Worm (Caenorhabditis elegans) whole organism, late embryonic: ENCODE results near the gene sftd-3.
A peak's percentile ranks its signal among the peaks of the same experiment; 100 is the strongest.

ENCODE experiments used
- C08G9.2 ChIP-seq: sonication (generic microtip); optimal IDR thresholded peaks from 2 replicates; lab custom pipeline; 2016; ENCODE audit warnings: mild to moderate bottlenecking, missing genetic modification characterization, moderate library complexity, missing compliant biosample characterization
- C38D4.7 ChIP-seq: fragments of 200-800 bp; sonication (Bioruptor generic); optimal IDR thresholded peaks from 2 replicates; lab custom pipeline; 2018; ENCODE audit warnings: mild to moderate bottlenecking, missing genetic modification characterization, moderate library complexity, missing compliant biosample characterization
- K02D7.2 ChIP-seq: sonication (generic microtip); optimal IDR thresholded peaks from 2 replicates; lab custom pipeline; 2017; ENCODE audit warnings: mild to moderate bottlenecking, missing genetic modification characterization, missing compliant biosample characterization
- T23F11.4 ChIP-seq: fragments of 200-800 bp; sonication (Bioruptor generic); optimal IDR thresholded peaks from 2 replicates; lab custom pipeline; 2018; ENCODE audit warnings: mild to moderate bottlenecking, missing genetic modification characterization, missing compliant biosample characterization
- ahr-1 ChIP-seq: sonication (generic microtip); optimal IDR thresholded peaks from 2 replicates; lab custom pipeline; 2016; ENCODE audit warnings: missing genetic modification characterization, missing compliant biosample characterization
- ama-1 ChIP-seq: fragments of 150-350 bp; optimal IDR thresholded peaks from 2 replicates; lab custom pipeline; 2014
- ceh-14 ChIP-seq: sonication (generic microtip); optimal IDR thresholded peaks from 2 replicates; lab custom pipeline; 2016; ENCODE audit warnings: missing genotype, missing genetic modification characterization, missing compliant biosample characterization
- ceh-18 ChIP-seq: sonication (generic microtip); optimal IDR thresholded peaks from 2 replicates; lab custom pipeline; 2016; ENCODE audit warnings: missing genetic modification characterization, missing compliant biosample characterization
- ceh-19 ChIP-seq: fragments of 200-800 bp; sonication (Bioruptor generic); optimal IDR thresholded peaks from 2 replicates; lab custom pipeline; 2018; ENCODE audit warnings: mild to moderate bottlenecking, missing genetic modification characterization, missing compliant biosample characterization
- ceh-2 ChIP-seq: sonication (generic microtip); optimal IDR thresholded peaks from 2 replicates; lab custom pipeline; 2016; ENCODE audit warnings: missing genotype, missing genetic modification characterization, missing compliant biosample characterization
- ceh-22 ChIP-seq: sonication (generic microtip); optimal IDR thresholded peaks from 2 replicates; lab custom pipeline; 2017; ENCODE audit warnings: missing biosample characterization, missing genetic modification characterization
- ceh-24 ChIP-seq: sonication (generic microtip); optimal IDR thresholded peaks from 2 replicates; lab custom pipeline; 2016; ENCODE audit warnings: mild to moderate bottlenecking, missing genetic modification characterization, missing compliant biosample characterization
- ceh-30 ChIP-seq: fragments of 150-350 bp; optimal IDR thresholded peaks from 2 replicates; lab custom pipeline; 2014; ENCODE audit warnings: missing biosample characterization, missing genetic modification characterization
- ceh-34 ChIP-seq: sonication (generic microtip); optimal IDR thresholded peaks from 2 replicates; lab custom pipeline; 2016; ENCODE audit warnings: mild to moderate bottlenecking, missing genetic modification characterization, missing compliant biosample characterization
- ceh-45 ChIP-seq: fragments of 200-800 bp; sonication (Bioruptor generic); IDR thresholded peaks from 2 replicates; pipeline ENCODE4 v1.3.6; 2022; ENCODE audit warnings: missing genetic modification reagents, missing genetic modification characterization, missing compliant biosample characterization
- ceh-48 ChIP-seq: sonication (generic microtip); optimal IDR thresholded peaks from 2 replicates; lab custom pipeline; 2016; ENCODE audit warnings: missing genetic modification characterization, inconsistent platforms, missing compliant biosample characterization
- ceh-9 ChIP-seq: sonication (generic microtip); optimal IDR thresholded peaks from 2 replicates; lab custom pipeline; 2016; ENCODE audit warnings: mild to moderate bottlenecking, missing genetic modification characterization, inconsistent platforms, missing compliant biosample characterization
- che-1 ChIP-seq: sonication (generic microtip); optimal IDR thresholded peaks from 2 replicates; lab custom pipeline; 2016; ENCODE audit warnings: mild to moderate bottlenecking, missing genetic modification characterization, missing compliant biosample characterization
- dmd-4 ChIP-seq: sonication (generic microtip); optimal IDR thresholded peaks from 2 replicates; lab custom pipeline; 2016; ENCODE audit warnings: borderline replicate concordance, missing genetic modification characterization, missing compliant biosample characterization
- dve-1 ChIP-seq: sonication (generic microtip); optimal IDR thresholded peaks from 2 replicates; lab custom pipeline; 2017; ENCODE audit warnings: antibody characterized with exemption, mild to moderate bottlenecking, missing genetic modification characterization, missing compliant biosample characterization
- elt-2 ChIP-seq: sonication (generic microtip); optimal IDR thresholded peaks from 2 replicates; lab custom pipeline; 2016; ENCODE audit warnings: missing genetic modification reagents, missing genetic modification characterization, missing compliant biosample characterization
- elt-4 ChIP-seq: sonication (generic microtip); optimal IDR thresholded peaks from 2 replicates; lab custom pipeline; 2016; ENCODE audit warnings: missing genetic modification characterization, missing compliant biosample characterization
- ets-4 ChIP-seq: sonication (generic microtip); optimal IDR thresholded peaks from 2 replicates; lab custom pipeline; 2016; ENCODE audit warnings: missing genetic modification characterization, missing compliant biosample characterization
- eyg-1 ChIP-seq: sonication (generic microtip); optimal IDR thresholded peaks from 2 replicates; lab custom pipeline; 2016; ENCODE audit warnings: missing genotype, missing genetic modification characterization, missing compliant biosample characterization
- fax-1 ChIP-seq: sonication (generic microtip); optimal IDR thresholded peaks from 2 replicates; lab custom pipeline; 2016; ENCODE audit warnings: missing genotype, missing genetic modification characterization, missing compliant biosample characterization
- fkh-10 ChIP-seq: fragments of 150-350 bp; optimal IDR thresholded peaks from 2 replicates; lab custom pipeline; 2014; ENCODE audit warnings: missing biosample characterization, missing genetic modification reagents, missing genetic modification characterization
- fkh-6 ChIP-seq: sonication (generic microtip); optimal IDR thresholded peaks from 2 replicates; lab custom pipeline; 2016; ENCODE audit warnings: missing genetic modification characterization, missing compliant biosample characterization
- hlh-15 ChIP-seq: sonication (generic microtip); optimal IDR thresholded peaks from 2 replicates; lab custom pipeline; 2016; ENCODE audit warnings: missing genetic modification characterization, missing compliant biosample characterization
- lin-11 ChIP-seq: fragments of 200-800 bp; sonication (Bioruptor generic); optimal IDR thresholded peaks from 2 replicates; lab custom pipeline; 2018; ENCODE audit warnings: mild to moderate bottlenecking, missing genetic modification characterization, missing compliant biosample characterization
- madf-2 ChIP-seq: sonication (generic microtip); optimal IDR thresholded peaks from 2 replicates; lab custom pipeline; 2017; ENCODE audit warnings: missing genetic modification characterization, missing compliant biosample characterization
- mec-3 ChIP-seq: sonication (generic microtip); optimal IDR thresholded peaks from 2 replicates; lab custom pipeline; 2016; ENCODE audit warnings: borderline replicate concordance, missing genetic modification characterization, missing compliant biosample characterization
- nhr-232 ChIP-seq: sonication (generic microtip); optimal IDR thresholded peaks from 2 replicates; lab custom pipeline; 2016; ENCODE audit warnings: missing genetic modification characterization, missing compliant biosample characterization
- odd-2 ChIP-seq: sonication (generic microtip); optimal IDR thresholded peaks from 2 replicates; lab custom pipeline; 2017; ENCODE audit warnings: antibody characterized with exemption, mild to moderate bottlenecking, missing genetic modification characterization, missing compliant biosample characterization
- pax-1 ChIP-seq: fragments of 150-350 bp; optimal IDR thresholded peaks from 2 replicates; lab custom pipeline; 2014; ENCODE audit warnings: missing biosample characterization, missing genetic modification characterization
- pha-2 ChIP-seq: sonication (generic microtip); optimal IDR thresholded peaks from 2 replicates; lab custom pipeline; 2017; ENCODE audit warnings: mild to moderate bottlenecking, missing genetic modification characterization, missing compliant biosample characterization
- ref-2 ChIP-seq: sonication (generic microtip); optimal IDR thresholded peaks from 2 replicates; lab custom pipeline; 2016; ENCODE audit warnings: missing genetic modification characterization, missing compliant biosample characterization
- rnt-1 ChIP-seq: sonication (generic microtip); optimal IDR thresholded peaks from 2 replicates; lab custom pipeline; 2016; ENCODE audit warnings: missing genetic modification characterization, missing compliant biosample characterization
- sdc-2 ChIP-seq: sonication (generic microtip); optimal IDR thresholded peaks from 2 replicates; lab custom pipeline; 2016; ENCODE audit warnings: missing genotype, missing genetic modification characterization, missing compliant biosample characterization
- sox-2 ChIP-seq: fragments of 200-800 bp; sonication (Bioruptor generic); IDR thresholded peaks from 2 replicates; pipeline ENCODE4 v1.3.6; 2022; ENCODE audit warnings: missing genetic modification reagents, missing genetic modification characterization, missing compliant biosample characterization
- sox-4 ChIP-seq: sonication (generic microtip); optimal IDR thresholded peaks from 2 replicates; lab custom pipeline; 2017; ENCODE audit warnings: mild to moderate bottlenecking, missing genetic modification characterization, inconsistent platforms, missing compliant biosample characterization
- tbx-7 ChIP-seq: sonication (generic microtip); optimal IDR thresholded peaks from 2 replicates; lab custom pipeline; 2016; ENCODE audit warnings: missing genotype, missing genetic modification characterization, missing compliant biosample characterization
- ttx-3 ChIP-seq: sonication (generic microtip); optimal IDR thresholded peaks from 2 replicates; lab custom pipeline; 2016; ENCODE audit warnings: missing genetic modification reagents, missing genetic modification characterization, missing compliant biosample characterization
- unc-42 ChIP-seq: sonication (generic microtip); optimal IDR thresholded peaks from 2 replicates; lab custom pipeline; 2016; ENCODE audit warnings: missing genotype, missing genetic modification characterization, missing compliant biosample characterization
- unc-55 ChIP-seq: sonication (generic microtip); optimal IDR thresholded peaks from 2 replicates; lab custom pipeline; 2017; ENCODE audit warnings: missing biosample characterization, missing genetic modification reagents, missing genetic modification characterization
- unc-86 ChIP-seq: sonication (generic microtip); optimal IDR thresholded peaks from 2 replicates; lab custom pipeline; 2016; ENCODE audit warnings: missing genetic modification characterization, missing compliant biosample characterization
- zip-5 ChIP-seq: sonication (generic microtip); optimal IDR thresholded peaks from 2 replicates; lab custom pipeline; 2016; ENCODE audit warnings: missing genetic modification characterization, missing compliant biosample characterization
- ztf-16 ChIP-seq: sonication (generic microtip); optimal IDR thresholded peaks from 2 replicates; lab custom pipeline; 2017; ENCODE audit warnings: missing genetic modification characterization, missing compliant biosample characterization

The sftd-3 gene

DNA sequence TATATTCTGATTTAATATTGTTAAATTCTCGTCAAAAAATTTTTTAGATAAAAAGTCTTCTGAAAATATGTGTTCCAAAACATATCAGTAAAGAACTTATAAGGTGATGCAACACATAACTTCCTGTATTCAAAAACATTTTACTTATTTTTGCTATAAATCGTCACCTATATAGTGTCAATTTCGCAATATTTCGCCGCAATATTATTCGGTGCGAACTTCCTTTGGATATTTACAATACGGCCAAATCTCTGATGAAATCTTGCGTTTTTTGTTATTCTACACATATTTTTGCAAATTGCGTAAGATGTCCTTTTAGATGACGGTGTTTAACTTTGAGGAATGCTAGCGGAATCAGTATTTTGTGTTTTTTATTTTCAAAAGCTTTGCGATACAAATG lies 42.5 kb downstream of the sftd-3 start:
- TF ChIP-seq madf-2 (tag; lab: Kevin White, UChicago) (no peak), unc-55 (GFP tag; lab: Kevin White, UChicago) (no peak), odd-2 (tag; lab: Kevin White, UChicago) (no peak), sox-4 (no peak), pha-2 (tag; lab: Kevin White, UChicago) (no peak), rnt-1 (tag; lab: Kevin White, UChicago) (no peak), ztf-16 (no peak), ceh-14 (tag; lab: Kevin White, UChicago) (no peak), pax-1 (tag; lab: Kevin White, UChicago) (no peak)
- TF ChIP-seq, all 69 proteins: peak for 0

DNA sequence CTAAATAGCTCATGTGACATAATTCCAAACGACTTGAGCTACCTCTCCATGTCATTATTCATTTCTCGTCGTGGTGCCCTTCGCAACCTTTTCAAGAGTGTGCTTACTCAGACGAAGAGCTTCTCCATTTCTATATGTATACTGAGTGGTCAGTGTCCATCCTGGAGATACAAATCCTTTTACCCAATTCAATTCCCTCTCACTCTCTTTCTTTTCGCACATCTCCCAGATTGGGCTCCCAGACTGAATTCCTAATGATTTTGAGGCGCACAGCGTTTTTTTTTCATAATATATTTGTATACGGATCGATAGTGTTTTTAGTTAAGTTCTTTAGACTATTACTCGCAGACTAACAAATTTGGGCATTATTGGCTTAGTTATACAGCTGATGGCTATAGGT lies 43.0 kb downstream of the sftd-3 start:
- TF ChIP-seq ceh-48 (tag; lab: Kevin White, UChicago) (no peak), nhr-232 (tag; lab: Kevin White, UChicago) (no peak), unc-55 (GFP tag; lab: Kevin White, UChicago) (no peak), unc-42 (tag; lab: Kevin White, UChicago) (peak; percentile 57), mec-3 (tag; lab: Kevin White, UChicago) (no peak)

DNA sequence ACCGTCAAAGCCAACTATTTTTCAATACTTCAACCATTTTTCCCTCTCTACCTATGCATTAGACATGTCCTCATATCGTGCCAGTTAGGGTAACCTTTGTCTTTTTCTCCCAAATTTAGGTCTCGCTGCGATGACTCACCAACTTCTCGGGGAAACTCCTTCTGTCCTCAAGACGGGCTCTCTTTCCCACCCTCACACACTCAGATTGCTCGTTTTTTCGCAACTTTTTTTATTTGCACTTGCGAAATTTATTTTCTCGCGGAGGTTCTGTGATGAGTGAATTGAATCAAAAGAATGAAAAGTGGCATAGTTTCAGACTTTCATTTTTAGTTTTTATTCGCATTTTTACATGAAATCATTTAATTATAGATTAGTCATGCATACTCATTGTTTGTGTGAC lies 43.6 kb downstream of the sftd-3 start:
- TF ChIP-seq unc-86 (no peak), ceh-30 (no peak), rnt-1 (tag; lab: Kevin White, UChicago) (no peak), ceh-22 (no peak), eyg-1 (tag; lab: Kevin White, UChicago) (no peak), fkh-10 (GFP tag; lab: Kevin White, UChicago) (no peak), fax-1 (tag; lab: Kevin White, UChicago) (no peak), ceh-9 (tag; lab: Kevin White, UChicago) (no peak), fkh-6 (tag; lab: Kevin White, UChicago) (no peak), ets-4 (tag; lab: Kevin White, UChicago) (no peak), pax-1 (tag; lab: Kevin White, UChicago) (no peak), pha-2 (tag; lab: Kevin White, UChicago) (no peak), ceh-34 (tag; lab: Kevin White, UChicago) (no peak), lin-11 (tag; lab: Kevin White, UChicago) (no peak)

DNA sequence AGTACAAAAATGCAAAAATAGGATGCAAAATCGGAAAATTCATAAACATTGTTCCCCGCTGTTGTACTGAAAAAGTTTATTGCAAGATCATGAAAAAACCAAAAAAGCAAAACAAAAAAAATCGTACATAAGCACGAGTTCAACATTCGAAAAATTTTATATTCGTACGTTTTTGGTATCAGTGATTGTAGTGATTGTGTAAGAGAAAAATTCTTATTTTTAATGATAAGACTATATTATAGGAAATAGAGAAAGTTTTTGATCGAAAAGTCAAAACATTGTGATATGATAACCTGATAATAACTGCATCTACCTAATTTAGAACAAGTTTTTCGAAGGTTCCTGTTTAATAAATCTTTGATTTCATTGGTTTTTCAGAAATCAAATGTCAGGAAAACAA lies 46.6 kb downstream of the sftd-3 start:
- no peak for TF ChIP-seq tbx-7
- no peak for TF ChIP-seq ceh-19 (GFP tag; lab: Kevin White, UChicago)
- no peak for TF ChIP-seq ttx-3 (tag; lab: Kevin White, UChicago)
- TF ChIP-seq ceh-24, result no peak
- TF ChIP-seq che-1, result no peak
- TF ChIP-seq elt-2 (tag; lab: Kevin White, UChicago), result no peak
- no peak for TF ChIP-seq zip-5 (tag; lab: Kevin White, UChicago)
- no peak for TF ChIP-seq dmd-4 (tag; lab: Kevin White, UChicago)
- TF ChIP-seq T23F11.4, result no peak
- no peak for TF ChIP-seq pha-2 (tag; lab: Kevin White, UChicago)
- TF ChIP-seq ceh-45 (GFP tag; lab: Robert Waterston, UW), result no peak
- no peak for TF ChIP-seq ceh-14 (tag; lab: Kevin White, UChicago)
- no peak for TF ChIP-seq rnt-1 (tag; lab: Kevin White, UChicago)
- no peak for TF ChIP-seq nhr-232 (tag; lab: Kevin White, UChicago)

DNA sequence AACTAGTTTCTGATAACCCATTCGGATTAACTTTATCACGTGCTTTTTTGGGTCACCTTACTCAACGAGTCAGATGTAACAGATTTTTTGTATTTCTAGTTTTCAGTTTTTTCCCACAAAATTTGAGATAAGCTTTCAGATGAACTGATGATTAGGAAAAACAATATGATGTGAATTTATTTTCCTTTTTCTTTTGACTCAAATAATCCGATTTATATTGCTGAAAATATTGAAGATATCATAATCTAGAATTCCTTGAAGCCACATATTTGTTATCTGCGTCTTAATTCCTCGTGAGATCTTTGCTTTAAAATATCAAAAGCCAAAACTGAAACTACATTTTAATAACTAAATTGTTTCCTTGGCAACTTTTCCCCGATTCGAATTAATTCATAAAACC lies 47.3 kb downstream of the sftd-3 start:
- no peak for TF ChIP-seq pha-2 (tag; lab: Kevin White, UChicago)
- no peak for TF ChIP-seq ref-2 (tag; lab: Kevin White, UChicago)
- no peak for TF ChIP-seq K02D7.2 (tag; lab: Kevin White, UChicago)
- TF ChIP-seq ceh-2, result no peak
- TF ChIP-seq sox-2, result no peak
- TF ChIP-seq nhr-232 (tag; lab: Kevin White, UChicago), result no peak
- TF ChIP-seq tbx-7, result no peak
- no peak for TF ChIP-seq C38D4.7
- TF ChIP-seq elt-4 (tag; lab: Kevin White, UChicago), result no peak
- TF ChIP-seq ets-4 (tag; lab: Kevin White, UChicago), result no peak
- no peak for TF ChIP-seq hlh-15
- no peak for TF ChIP-seq C08G9.2
- TF ChIP-seq sdc-2 (tag; lab: Kevin White, UChicago), result no peak
- TF ChIP-seq ceh-18 (tag; lab: Kevin White, UChicago), result no peak
- TF ChIP-seq ceh-34 (tag; lab: Kevin White, UChicago), result no peak
- TF ChIP-seq ama-1 (lab: Kevin White, UChicago), result no peak
- no peak for TF ChIP-seq ahr-1 (tag; lab: Kevin White, UChicago)
- TF ChIP-seq dve-1 (tag; lab: Kevin White, UChicago), result no peak
